Worm (Caenorhabditis elegans): ENCODE measurements around the gene Y67D2.2.

Gene Y67D2.2

ce11 chrIII:1619442-1619841 lies 60.8 kb downstream of the Y67D2.2 start, which contains the start of gene hsp-60:
Gene hsp-60, plus strand, starts transcription at chrIII:1619742.
- no peak for TF ChIP-seq ref-2 (tag; optimal IDR thresholded peaks at IDR 0.05)
- TF ChIP-seq ceh-30 (tag; optimal IDR thresholded peaks at IDR 0.05): no peak
- TF ChIP-seq ttx-3 (tag; optimal IDR thresholded peaks at IDR 0.05): no peak
- TF ChIP-seq T23F11.4 (GFP tag; optimal IDR thresholded peaks at IDR 0.05): no peak
- no peak for TF ChIP-seq dve-1 (tag; optimal IDR thresholded peaks at IDR 0.05)
- TF ChIP-seq tbx-7 (tag; optimal IDR thresholded peaks at IDR 0.05): no peak
- no peak for TF ChIP-seq ceh-14 (tag; optimal IDR thresholded peaks at IDR 0.05)
- TF ChIP-seq syd-9 (tag; optimal IDR thresholded peaks at IDR 0.05): no peak
- no peak for TF ChIP-seq sdc-2 (tag; optimal IDR thresholded peaks at IDR 0.05)
- TF ChIP-seq ceh-19 (GFP tag; optimal IDR thresholded peaks at IDR 0.05): no peak
- TF ChIP-seq hlh-8 (tag; optimal IDR thresholded peaks at IDR 0.05): no peak
